Fruit fly (Drosophila melanogaster): Measurements from ENCODE around the gene CG10479.

CG10479 gene

dm6 chr3L:5975785-5976120 is at the start of gene CG10479:
CG10479 (minus strand) TSS chr3L:5976007.
- no peak for TF ChIP-seq cg (GFP tag; optimal IDR thresholded peaks at IDR 0.05)
- peak; percentile 73 for TF ChIP-seq bbx (GFP tag; IDR thresholded peaks at IDR 0.05; ENCODE audit: partially characterized antibody)
- TF ChIP-seq abd-A (tag; optimal IDR thresholded peaks at IDR 0.05), result peak; percentile 12
- TF ChIP-seq Bgb (GFP tag; IDR thresholded peaks at IDR 0.05; ENCODE audit: partially characterized antibody), result peak; percentile 22; the same call in 1 of the 2 replicates
- TF ChIP-seq CG16813 (GFP tag; IDR thresholded peaks at IDR 0.05; ENCODE audit: partially characterized antibody), result peak; percentile 40; the same call in 1 of the 3 replicates
- peak; percentile 2 for TF ChIP-seq CG1603 (tag; optimal IDR thresholded peaks at IDR 0.05)
- no peak for TF ChIP-seq CG18262 (tag; optimal IDR thresholded peaks at IDR 0.05)
- TF ChIP-seq ranshi (GFP tag; IDR thresholded peaks at IDR 0.05), result no peak
- TF ChIP-seq amos (GFP tag; IDR thresholded peaks at IDR 0.05; ENCODE audit: partially characterized antibody), result peak; percentile 35
- TF ChIP-seq CG6791 (GFP tag; IDR thresholded peaks at IDR 0.05; ENCODE audit: partially characterized antibody), result peak; percentile 66; the same call in 2 of the 3 replicates
- TF ChIP-seq CG11456 (GFP tag; IDR thresholded peaks at IDR 0.05), result no peak
- TF ChIP-seq usp (GFP tag; optimal IDR thresholded peaks at IDR 0.05), result no peak
- TF ChIP-seq CG1832 (GFP tag; optimal IDR thresholded peaks at IDR 0.05), result no peak
- TF ChIP-seq ken (GFP tag; IDR thresholded peaks at IDR 0.05), result no peak
- TF ChIP-seq Med (GFP tag), result peak; percentile 60
- no peak for TF ChIP-seq Sox100B (GFP tag; optimal IDR thresholded peaks at IDR 0.05)
- peak; percentile 66 for TF ChIP-seq CG42726 (GFP tag; IDR thresholded peaks at IDR 0.05; ENCODE audit: partially characterized antibody)
- no peak for TF ChIP-seq CG11504 (tag; optimal IDR thresholded peaks at IDR 0.05)
- no peak for TF ChIP-seq CG4854 (GFP tag; optimal IDR thresholded peaks at IDR 0.05)
- peak; percentile 92 for TF ChIP-seq HLHmδ (GFP tag; optimal IDR thresholded peaks at IDR 0.05)
- TF ChIP-seq HLH4C (GFP tag; IDR thresholded peaks at IDR 0.05; ENCODE audit: partially characterized antibody), result 0 out of 3 replicates have a peak, but pooled peaks have one; percentile 32
- peak; percentile 88 for TF ChIP-seq pros (GFP tag; optimal IDR thresholded peaks at IDR 0.05)
- TF ChIP-seq ato (GFP tag; IDR thresholded peaks at IDR 0.05; ENCODE audit: partially characterized antibody), result peak; percentile 47
- peak; percentile 2 for TF ChIP-seq CG12769 (tag; optimal IDR thresholded peaks at IDR 0.05)
- no peak for TF ChIP-seq CG7556 (GFP tag; optimal IDR thresholded peaks at IDR 0.05)
- TF ChIP-seq mld (GFP tag; IDR thresholded peaks at IDR 0.05; ENCODE audit: partially characterized antibody), result peak; percentile 45; the same call in 1 of the 3 replicates
- TF ChIP-seq Opbp (GFP tag; IDR thresholded peaks at IDR 0.05; ENCODE audit: partially characterized antibody), result peak; percentile 67; the same call in 1 of the 3 replicates
- TF ChIP-seq CG7372 (GFP tag; IDR thresholded peaks at IDR 0.05), result no peak
- TF ChIP-seq mirr (GFP tag; optimal IDR thresholded peaks at IDR 0.05), result no peak
- no peak for TF ChIP-seq HLH3B (GFP tag; IDR thresholded peaks at IDR 0.05)
- 0 out of 2 replicates have a peak, but pooled peaks have one; percentile 42 for TF ChIP-seq tna (GFP tag; IDR thresholded peaks at IDR 0.05; ENCODE audit: partially characterized antibody)
- no peak for TF ChIP-seq Lim3 (GFP tag; IDR thresholded peaks at IDR 0.05)
- no peak for TF ChIP-seq CG4820 (GFP tag; optimal IDR thresholded peaks at IDR 0.05)
- no peak for TF ChIP-seq NfI (GFP tag; optimal IDR thresholded peaks at IDR 0.05)
- no peak for TF ChIP-seq ara (GFP tag; IDR thresholded peaks at IDR 0.05)
- TF ChIP-seq CG6175 (GFP tag; IDR thresholded peaks at IDR 0.05), result no peak
- 0 out of 2 replicates have a peak, but pooled peaks have one; percentile 43 for TF ChIP-seq sna (GFP tag; IDR thresholded peaks at IDR 0.05; ENCODE audit: partially characterized antibody)
- peak; percentile 12 for TF ChIP-seq CG4707 (GFP tag; optimal IDR thresholded peaks at IDR 0.05)
- TF ChIP-seq Jarid2 (GFP tag; optimal IDR thresholded peaks at IDR 0.05), result peak; percentile 82
- TF ChIP-seq sr (GFP tag; IDR thresholded peaks at IDR 0.05), result 0 out of 3 replicates have a peak, but pooled peaks have one; percentile 24
- peak; percentile 62; the same call in 1 of the 3 replicates for TF ChIP-seq gce (GFP tag; IDR thresholded peaks at IDR 0.05)
- no peak for TF ChIP-seq gro (GFP tag; optimal IDR thresholded peaks at IDR 0.05)
- peak; percentile 86 for TF ChIP-seq chm (GFP tag; IDR thresholded peaks at IDR 0.05)
- TF ChIP-seq ci (GFP tag; IDR thresholded peaks at IDR 0.05), result peak; percentile 73; the same call in 2 of the 3 replicates
- TF ChIP-seq jigr1 (GFP tag; IDR thresholded peaks at IDR 0.05), result no peak
- no peak for TF ChIP-seq CG31224 (GFP tag; IDR thresholded peaks at IDR 0.05)
- TF ChIP-seq sug (tag; optimal IDR thresholded peaks at IDR 0.05), result no peak
- peak; percentile 84; the same call in 2 of the 3 replicates for TF ChIP-seq CG2199 (GFP tag; IDR thresholded peaks at IDR 0.05)
- TF ChIP-seq so (GFP tag; IDR thresholded peaks at IDR 0.05), result peak; percentile 23; the same call in 1 of the 3 replicates

Data from whole organism, embryonic.